Worm (Caenorhabditis elegans) whole organism, L2 larva: ENCODE measurements around the gene idpp-12.
"Not testable (repeated sequence)": the region's sequence is repeated elsewhere in the genome, so short reads cannot be mapped to it uniquely, and the experiment has no call there.

Experiments used
- C34F6.9 ChIP-seq: fragments of 150-350 bp; optimal IDR thresholded peaks from 2 replicates; lab custom pipeline; 2014; ENCODE audit warnings: missing biosample characterization, missing genetic modification characterization
- F13H6.1 ChIP-seq: sonication (generic microtip); optimal IDR thresholded peaks from 2 replicates; lab custom pipeline; 2016; ENCODE audit warnings: missing genetic modification characterization, missing compliant biosample characterization
- Y55F3AM.14 ChIP-seq: fragments of 200-800 bp; sonication (Bioruptor generic); optimal IDR thresholded peaks from 2 replicates; lab custom pipeline; 2018; ENCODE audit warnings: mild to moderate bottlenecking, missing genetic modification characterization, missing compliant biosample characterization
- ZK546.5 ChIP-seq: sonication (generic microtip); optimal IDR thresholded peaks from 2 replicates; lab custom pipeline; 2017; ENCODE audit warnings: missing biosample characterization, missing genetic modification characterization
- alr-1 ChIP-seq: fragments of 150-350 bp; optimal IDR thresholded peaks from 2 replicates; lab custom pipeline; 2014; ENCODE audit warnings: missing biosample characterization, missing genetic modification characterization
- ceh-16 ChIP-seq: fragments of 150-350 bp; optimal IDR thresholded peaks from 2 replicates; lab custom pipeline; 2014; ENCODE audit warnings: missing biosample characterization, missing genetic modification characterization
- ceh-82 ChIP-seq: fragments of 150-350 bp; optimal IDR thresholded peaks from 2 replicates; lab custom pipeline; 2014; ENCODE audit warnings: missing biosample characterization, missing genetic modification characterization
- crh-2 ChIP-seq: sonication (generic microtip); optimal IDR thresholded peaks from 2 replicates; lab custom pipeline; 2017; ENCODE audit warnings: missing biosample characterization, missing genetic modification characterization
- dmd-4 ChIP-seq: sonication (generic microtip); optimal IDR thresholded peaks from 2 replicates; lab custom pipeline; 2017; ENCODE audit warnings: missing biosample characterization, missing genetic modification characterization
- egl-27 ChIP-seq: sonication (generic microtip); optimal IDR thresholded peaks from 3 replicates; lab custom pipeline; 2017; ENCODE audit warnings: missing biosample characterization, missing genetic modification reagents, missing genetic modification characterization
- elt-1 ChIP-seq: fragments of 150-350 bp; optimal IDR thresholded peaks from 2 replicates; lab custom pipeline; 2014; ENCODE audit warnings: missing biosample characterization, missing genetic modification characterization
- fos-1 ChIP-seq: fragments of 150-350 bp; optimal IDR thresholded peaks from 2 replicates; lab custom pipeline; 2014; ENCODE audit warnings: missing biosample characterization, missing genetic modification characterization
- gmeb-1 ChIP-seq: fragments of 150-350 bp; optimal IDR thresholded peaks from 2 replicates; lab custom pipeline; 2014; ENCODE audit warnings: missing biosample characterization, missing genetic modification characterization
- lin-13 ChIP-seq: fragments of 150-350 bp; optimal IDR thresholded peaks from 2 replicates; lab custom pipeline; 2014; ENCODE audit warnings: missing biosample characterization, missing genetic modification reagents, missing genetic modification characterization
- lin-39 ChIP-seq: fragments of 150-350 bp; optimal IDR thresholded peaks from 2 replicates; lab custom pipeline; 2014; ENCODE audit warnings: missing biosample characterization, missing genetic modification reagents, missing genetic modification characterization
- lsy-2 ChIP-seq, 2 experiments: fragments of 150-350 bp in 1 of 2; sonication (generic microtip) in 1 of 2; optimal IDR thresholded peaks; 2 replicates each; lab custom pipeline; 2014 to 2017; ENCODE audit warnings: missing biosample characterization in 2 of 2, missing genetic modification characterization in 2 of 2
- mab-5 ChIP-seq: fragments of 150-350 bp; optimal IDR thresholded peaks from 2 replicates; lab custom pipeline; 2014; ENCODE audit warnings: missing biosample characterization, missing genetic modification characterization
- nhr-11 ChIP-seq: fragments of 150-350 bp; optimal IDR thresholded peaks from 2 replicates; lab custom pipeline; 2014; ENCODE audit warnings: missing biosample characterization, missing genetic modification characterization
- nhr-12 ChIP-seq: fragments of 150-350 bp; optimal IDR thresholded peaks from 2 replicates; lab custom pipeline; 2014; ENCODE audit warnings: missing biosample characterization, missing genetic modification characterization
- nhr-21 ChIP-seq: fragments of 150-350 bp; optimal IDR thresholded peaks from 2 replicates; lab custom pipeline; 2014; ENCODE audit warnings: missing biosample characterization, missing genetic modification characterization
- nhr-237 ChIP-seq: fragments of 150-350 bp; optimal IDR thresholded peaks from 2 replicates; lab custom pipeline; 2014; ENCODE audit warnings: missing biosample characterization, missing genetic modification characterization
- nhr-6 ChIP-seq: fragments of 150-350 bp; optimal IDR thresholded peaks from 2 replicates; lab custom pipeline; 2014; ENCODE audit warnings: missing biosample characterization, missing genetic modification characterization
- nhr-77 ChIP-seq: fragments of 150-350 bp; optimal IDR thresholded peaks from 2 replicates; lab custom pipeline; 2014; ENCODE audit warnings: missing biosample characterization, missing genetic modification characterization
- peb-1 ChIP-seq: fragments of 150-350 bp; optimal IDR thresholded peaks from 2 replicates; lab custom pipeline; 2014; ENCODE audit warnings: missing biosample characterization, missing genetic modification characterization
- sem-4 ChIP-seq: fragments of 150-350 bp; optimal IDR thresholded peaks from 2 replicates; lab custom pipeline; 2014; ENCODE audit warnings: missing biosample characterization, missing genetic modification reagents, missing genetic modification characterization
- skn-1 ChIP-seq: sonication (generic microtip); optimal IDR thresholded peaks from 2 replicates; lab custom pipeline; 2017; ENCODE audit warnings: missing biosample characterization, missing genetic modification characterization
- snpc-4 ChIP-seq: fragments of 150-350 bp; optimal IDR thresholded peaks from 2 replicates; lab custom pipeline; 2014; ENCODE audit warnings: missing biosample characterization, missing genetic modification characterization
- unc-39 ChIP-seq: fragments of 150-350 bp; optimal IDR thresholded peaks from 2 replicates; lab custom pipeline; 2014; ENCODE audit warnings: missing biosample characterization, missing genetic modification characterization
- unc-62 ChIP-seq: fragments of 150-350 bp; optimal IDR thresholded peaks from 2 replicates; lab custom pipeline; 2014; ENCODE audit warnings: missing biosample characterization, missing genetic modification reagents, missing genetic modification characterization
- ztf-1 ChIP-seq: fragments of 200-800 bp; sonication (Bioruptor generic); conservative IDR thresholded peaks from 2 replicates; pipeline ENCODE4 v1.3.6; 2022; ENCODE audit warnings: missing genetic modification characterization, missing compliant biosample characterization
- ztf-11 ChIP-seq: sonication (generic microtip); optimal IDR thresholded peaks from 2 replicates; lab custom pipeline; 2017; ENCODE audit warnings: missing biosample characterization, missing genetic modification characterization
- ztf-4 ChIP-seq: fragments of 150-350 bp; optimal IDR thresholded peaks from 2 replicates; lab custom pipeline; 2014; ENCODE audit warnings: missing biosample characterization, missing genetic modification characterization

The idpp-12 gene

ce11 chrIV:3299229-3299628, 4.6 kb upstream of the idpp-12 start:
- TF ChIP-seq gmeb-1 (tag; lab: Kevin White, UChicago) (no peak), snpc-4 (tag; lab: Kevin White, UChicago) (no peak), nhr-77 (no peak), crh-2 (tag; lab: Kevin White, UChicago) (no peak), ztf-1 (GFP tag; lab: Robert Waterston, UW) (no peak), dmd-4 (no peak), C34F6.9 (tag; lab: Kevin White, UChicago) (no peak), skn-1 (tag; lab: Kevin White, UChicago) (no peak)

ce11 chrIV:3300492-3300891, 3.3 kb upstream of the idpp-12 start, which contains the start of gene W08E12.5:
Gene W08E12.5 (plus strand): TSS chrIV:3300792.
- TF ChIP-seq ceh-16 (tag; lab: Kevin White, UChicago) (no peak), ztf-11 (no peak), egl-27 (tag; lab: Kevin White, UChicago) (no peak), crh-2 (tag; lab: Kevin White, UChicago) (no peak), nhr-6 (tag; lab: Kevin White, UChicago) (no peak), ceh-82 (tag; lab: Kevin White, UChicago) (no peak), nhr-77 (no peak), mab-5 (tag; lab: Kevin White, UChicago) (no peak), alr-1 (tag; lab: Kevin White, UChicago) (no peak), lsy-2 (tag; optimal IDR thresholded peaks at IDR 0.05; lab: Kevin White, UChicago) (no peak), unc-39 (tag; lab: Kevin White, UChicago) (no peak), gmeb-1 (tag; lab: Kevin White, UChicago) (no peak), nhr-21 (tag; lab: Kevin White, UChicago) (no peak), peb-1 (tag; lab: Kevin White, UChicago) (no peak), nhr-11 (tag; lab: Kevin White, UChicago) (no peak), unc-62 (GFP tag; lab: Kevin White, UChicago) (no peak), fos-1 (tag; lab: Kevin White, UChicago) (no peak)

ce11 chrIV:3302058-3302457, 1.7 kb upstream of the idpp-12 start, which contains the start of gene W08E12.4:
Gene W08E12.4 (plus strand): TSS chrIV:3302358.
- TF ChIP-seq lin-13 (GFP tag; lab: Kevin White, UChicago); sem-4 (tag; lab: Kevin White, UChicago); ZK546.5 (tag; lab: Kevin White, UChicago): not testable (repeated sequence)

- TF ChIP-seq nhr-21 (tag; lab: Kevin White, UChicago), result no peak
These were observed 1.8 kb downstream of the idpp-12 start, which contains the start of gene W08E12.2 for ce11 chrIV:3305575-3305974. Gene W08E12.2 (plus strand): TSS chrIV:3305875.

- TF ChIP-seq lin-39 (tag; lab: Kevin White, UChicago) (no peak), F13H6.1 (tag; lab: Kevin White, UChicago) (no peak), lsy-2 (tag; optimal IDR thresholded peaks at IDR 0.05; lab: Kevin White, UChicago) (no peak), lin-13 (GFP tag; lab: Kevin White, UChicago) (no peak), nhr-12 (no peak), nhr-237 (tag; lab: Kevin White, UChicago) (no peak), Y55F3AM.14 (GFP tag; lab: Kevin White, UChicago) (no peak), elt-1 (tag; lab: Kevin White, UChicago) (no peak), C34F6.9 (tag; lab: Kevin White, UChicago) (no peak), dmd-4 (no peak), egl-27 (tag; lab: Kevin White, UChicago) (no peak), ztf-4 (no peak)
- TF ChIP-seq, all 48 proteins: peak for 0
These were observed 3.7 kb downstream of the idpp-12 start, which contains the start of gene W08E12.9 for ce11 chrIV:3307463-3307862. Gene W08E12.9 (minus strand): TSS chrIV:3307563.

- peak; percentile 28 for TF ChIP-seq F13H6.1 (tag; lab: Kevin White, UChicago)
- no peak for TF ChIP-seq gmeb-1 (tag; lab: Kevin White, UChicago)
These were observed 5.1 kb downstream of the idpp-12 start for ce11 chrIV:3308885-3309284.
